Worm (Caenorhabditis elegans) whole organism, early embryonic: Measurements from ENCODE around the gene M117.3.

ENCODE experiments used
- B0310.2 ChIP-seq: sonication (generic microtip); optimal IDR thresholded peaks from 2 replicates; lab custom pipeline; 2016; ENCODE audit warnings: mild to moderate bottlenecking, missing genetic modification characterization, missing compliant biosample characterization
- F13C5.2 ChIP-seq: sonication (generic microtip); optimal IDR thresholded peaks from 2 replicates; lab custom pipeline; 2017; ENCODE audit warnings: mild to moderate bottlenecking, missing genetic modification characterization, inconsistent platforms, missing compliant biosample characterization
- aly-1 ChIP-seq: sonication (generic microtip); optimal IDR thresholded peaks from 2 replicates; lab custom pipeline; 2016; ENCODE audit warnings: missing genetic modification characterization, missing compliant biosample characterization
- ama-1 ChIP-seq: fragments of 150-350 bp; optimal IDR thresholded peaks from 2 replicates; lab custom pipeline; 2014
- ceh-13 ChIP-seq: fragments of 200-800 bp; sonication (Bioruptor generic); optimal IDR thresholded peaks from 2 replicates; lab custom pipeline; 2018; ENCODE audit warnings: mild to moderate bottlenecking, missing genetic modification characterization, missing compliant biosample characterization
- ceh-36 ChIP-seq: sonication (generic microtip); optimal IDR thresholded peaks from 2 replicates; lab custom pipeline; 2016; ENCODE audit warnings: missing genetic modification characterization, inconsistent platforms, missing compliant biosample characterization
- ets-7 ChIP-seq: sonication (generic microtip); optimal IDR thresholded peaks from 2 replicates; lab custom pipeline; 2016; ENCODE audit warnings: missing genotype, missing genetic modification characterization, missing compliant biosample characterization
- flt-1 ChIP-seq: fragments of 200-800 bp; sonication (Bioruptor generic); IDR thresholded peaks from 2 replicates; pipeline ENCODE4 v1.3.6; 2022; ENCODE audit warnings: missing genetic modification characterization, missing compliant biosample characterization
- hmbx-1 ChIP-seq: sonication (generic microtip); optimal IDR thresholded peaks from 2 replicates; lab custom pipeline; 2016; ENCODE audit warnings: mild to moderate bottlenecking, missing genetic modification characterization, missing compliant biosample characterization
- hmg-4 ChIP-seq: fragments of 200-800 bp; sonication (Bioruptor generic); optimal IDR thresholded peaks from 2 replicates; lab custom pipeline; 2018; ENCODE audit warnings: mild to moderate bottlenecking, missing genetic modification characterization, missing compliant biosample characterization
- hnd-1 ChIP-seq: sonication (generic microtip); optimal IDR thresholded peaks from 2 replicates; lab custom pipeline; 2016; ENCODE audit warnings: missing genetic modification characterization, missing compliant biosample characterization
- pes-1 ChIP-seq: fragments of 200-800 bp; sonication (Bioruptor generic); IDR thresholded peaks from 2 replicates; pipeline ENCODE4 v1.3.6; 2022; ENCODE audit warnings: missing genetic modification reagents, missing genetic modification characterization, missing compliant biosample characterization
- scrt-1 ChIP-seq: fragments of 200-800 bp; sonication (Bioruptor generic); IDR thresholded peaks from 2 replicates; pipeline ENCODE4 v1.3.6; 2022; ENCODE audit warnings: missing genetic modification characterization, missing compliant biosample characterization
- sea-1 ChIP-seq: fragments of 200-800 bp; sonication (Bioruptor generic); conservative IDR thresholded peaks from 2 replicates; pipeline ENCODE4 v1.3.6; 2022; ENCODE audit warnings: missing genetic modification characterization, missing compliant biosample characterization
- tbx-11 ChIP-seq: fragments of 200-800 bp; sonication (Bioruptor generic); IDR thresholded peaks from 2 replicates; pipeline ENCODE4 v1.3.6; 2022; ENCODE audit warnings: missing genetic modification characterization, missing compliant biosample characterization
- tbx-37 ChIP-seq: fragments of 200-800 bp; sonication (Bioruptor generic); conservative IDR thresholded peaks from 2 replicates; pipeline ENCODE4 v1.3.6; 2022; ENCODE audit warnings: missing genetic modification reagents, missing genetic modification characterization, missing compliant biosample characterization
- tra-4 ChIP-seq: sonication (generic microtip); optimal IDR thresholded peaks from 2 replicates; lab custom pipeline; 2017; ENCODE audit warnings: missing genetic modification characterization, missing compliant biosample characterization

Gene M117.3

ce11 chrIV:11855900-11856660 is 34.1 kb downstream of the M117.3 start, which contains the start of gene ech-2:
Gene ech-2 (minus strand): TSS chrIV:11856351.
- no peak for TF ChIP-seq tra-4
- no peak for TF ChIP-seq ets-7
- TF ChIP-seq F13C5.2: no peak
- TF ChIP-seq flt-1 (GFP tag; lab: Robert Waterston, UW): no peak
- no peak for TF ChIP-seq sea-1

- no peak for TF ChIP-seq ets-7
- TF ChIP-seq hmg-4 (GFP tag; lab: Kevin White, UChicago): peak; percentile 60
- TF ChIP-seq F13C5.2: no peak
- TF ChIP-seq aly-1 (tag; lab: Kevin White, UChicago): peak; percentile 67
- TF ChIP-seq flt-1 (GFP tag; lab: Robert Waterston, UW): 0 out of 2 replicates have a peak, but pooled peaks have one; percentile 18
- no peak for TF ChIP-seq pes-1
Observed at ce11 chrIV:11857159-11857565, 35.2 kb downstream of the M117.3 start.

- TF ChIP-seq flt-1 (GFP tag; lab: Robert Waterston, UW) (no peak), aly-1 (tag; lab: Kevin White, UChicago) (no peak), hmbx-1 (tag; lab: Kevin White, UChicago) (no peak), pes-1 (no peak), hmg-4 (GFP tag; lab: Kevin White, UChicago) (no peak), ceh-13 (GFP tag; lab: Kevin White, UChicago) (no peak), scrt-1 (GFP tag; lab: Robert Waterston, UW) (no peak), B0310.2 (tag; lab: Kevin White, UChicago) (no peak), tra-4 (no peak), ama-1 (lab: Kevin White, UChicago) (no peak), ceh-36 (tag; lab: Kevin White, UChicago) (no peak), ets-7 (no peak), hnd-1 (tag; lab: Kevin White, UChicago) (no peak), F13C5.2 (no peak), tbx-37 (no peak), sea-1 (no peak), tbx-11 (no peak)
Observed at ce11 chrIV:11858142-11858541, 36.1 kb downstream of the M117.3 start, which contains the start of gene let-92. Gene let-92 (plus strand): TSS chrIV:11858442.

- TF ChIP-seq ceh-13 (GFP tag; lab: Kevin White, UChicago) (no peak), sea-1 (no peak), pes-1 (no peak)
Observed at ce11 chrIV:11859995-11860605, 38.1 kb downstream of the M117.3 start, which contains the start of gene mob-1. Gene mob-1 (plus strand): TSS chrIV:11860555.

- TF ChIP-seq sea-1: no peak
- no peak for TF ChIP-seq F13C5.2
- no peak for TF ChIP-seq hmg-4 (GFP tag; lab: Kevin White, UChicago)
- TF ChIP-seq hnd-1 (tag; lab: Kevin White, UChicago): no peak
- TF ChIP-seq pes-1: no peak
- no peak for TF ChIP-seq aly-1 (tag; lab: Kevin White, UChicago)
- TF ChIP-seq hmbx-1 (tag; lab: Kevin White, UChicago): no peak
- TF ChIP-seq ama-1 (lab: Kevin White, UChicago): no peak
- no peak for TF ChIP-seq scrt-1 (GFP tag; lab: Robert Waterston, UW)
- TF ChIP-seq tbx-11: no peak
- no peak for TF ChIP-seq flt-1 (GFP tag; lab: Robert Waterston, UW)
- TF ChIP-seq tra-4: no peak
- TF ChIP-seq B0310.2 (tag; lab: Kevin White, UChicago): no peak
- TF ChIP-seq ceh-13 (GFP tag; lab: Kevin White, UChicago): no peak
- TF ChIP-seq ets-7: no peak
Observed at ce11 chrIV:11863428-11863827, 41.4 kb downstream of the M117.3 start.

ce11 chrIV:11864226-11864625 is 42.2 kb downstream of the M117.3 start, which contains the start of gene trpa-1:
Gene trpa-1 (plus strand): TSS chrIV:11864526.
- TF ChIP-seq hmbx-1 (tag; lab: Kevin White, UChicago): no peak
- TF ChIP-seq hnd-1 (tag; lab: Kevin White, UChicago): no peak
- no peak for TF ChIP-seq hmg-4 (GFP tag; lab: Kevin White, UChicago)
- TF ChIP-seq ceh-13 (GFP tag; lab: Kevin White, UChicago): no peak
- no peak for TF ChIP-seq sea-1
- no peak for TF ChIP-seq ceh-36 (tag; lab: Kevin White, UChicago)
- no peak for TF ChIP-seq pes-1
- no peak for TF ChIP-seq tbx-11

ce11 chrIV:11867652-11868232 is 45.7 kb downstream of the M117.3 start:
- TF ChIP-seq tbx-37: no peak

- TF ChIP-seq ets-7: no peak
Observed at ce11 chrIV:11868452-11868851, 46.4 kb downstream of the M117.3 start.

- TF ChIP-seq flt-1 (GFP tag; lab: Robert Waterston, UW): no peak
- peak; percentile 32 for TF ChIP-seq aly-1 (tag; lab: Kevin White, UChicago)
- TF ChIP-seq scrt-1 (GFP tag; lab: Robert Waterston, UW): 0 out of 2 replicates have a peak, but pooled peaks have one; percentile 41
- no peak for TF ChIP-seq ceh-13 (GFP tag; lab: Kevin White, UChicago)
Observed at ce11 chrIV:11871083-11871482, 49.1 kb downstream of the M117.3 start.
